Worm (Caenorhabditis elegans) whole organism, early embryonic: ENCODE results near the gene alh-2.

Experiments
- B0310.2 ChIP-seq: sonication (generic microtip); optimal IDR thresholded peaks from 2 replicates; lab custom pipeline; 2016; ENCODE audit warnings: mild to moderate bottlenecking, missing genetic modification characterization, missing compliant biosample characterization
- F13C5.2 ChIP-seq: sonication (generic microtip); optimal IDR thresholded peaks from 2 replicates; lab custom pipeline; 2017; ENCODE audit warnings: mild to moderate bottlenecking, missing genetic modification characterization, inconsistent platforms, missing compliant biosample characterization
- aly-1 ChIP-seq: sonication (generic microtip); optimal IDR thresholded peaks from 2 replicates; lab custom pipeline; 2016; ENCODE audit warnings: missing genetic modification characterization, missing compliant biosample characterization
- ama-1 ChIP-seq: fragments of 150-350 bp; optimal IDR thresholded peaks from 2 replicates; lab custom pipeline; 2014
- ceh-13 ChIP-seq: fragments of 200-800 bp; sonication (Bioruptor generic); optimal IDR thresholded peaks from 2 replicates; lab custom pipeline; 2018; ENCODE audit warnings: mild to moderate bottlenecking, missing genetic modification characterization, missing compliant biosample characterization
- ceh-36 ChIP-seq: sonication (generic microtip); optimal IDR thresholded peaks from 2 replicates; lab custom pipeline; 2016; ENCODE audit warnings: missing genetic modification characterization, inconsistent platforms, missing compliant biosample characterization
- ets-7 ChIP-seq: sonication (generic microtip); optimal IDR thresholded peaks from 2 replicates; lab custom pipeline; 2016; ENCODE audit warnings: missing genotype, missing genetic modification characterization, missing compliant biosample characterization
- flt-1 ChIP-seq: fragments of 200-800 bp; sonication (Bioruptor generic); IDR thresholded peaks from 2 replicates; pipeline ENCODE4 v1.3.6; 2022; ENCODE audit warnings: missing genetic modification characterization, missing compliant biosample characterization
- hmbx-1 ChIP-seq: sonication (generic microtip); optimal IDR thresholded peaks from 2 replicates; lab custom pipeline; 2016; ENCODE audit warnings: mild to moderate bottlenecking, missing genetic modification characterization, missing compliant biosample characterization
- hmg-4 ChIP-seq: fragments of 200-800 bp; sonication (Bioruptor generic); optimal IDR thresholded peaks from 2 replicates; lab custom pipeline; 2018; ENCODE audit warnings: mild to moderate bottlenecking, missing genetic modification characterization, missing compliant biosample characterization
- hnd-1 ChIP-seq: sonication (generic microtip); optimal IDR thresholded peaks from 2 replicates; lab custom pipeline; 2016; ENCODE audit warnings: missing genetic modification characterization, missing compliant biosample characterization
- pes-1 ChIP-seq: fragments of 200-800 bp; sonication (Bioruptor generic); IDR thresholded peaks from 2 replicates; pipeline ENCODE4 v1.3.6; 2022; ENCODE audit warnings: missing genetic modification reagents, missing genetic modification characterization, missing compliant biosample characterization
- scrt-1 ChIP-seq: fragments of 200-800 bp; sonication (Bioruptor generic); IDR thresholded peaks from 2 replicates; pipeline ENCODE4 v1.3.6; 2022; ENCODE audit warnings: missing genetic modification characterization, missing compliant biosample characterization
- sea-1 ChIP-seq: fragments of 200-800 bp; sonication (Bioruptor generic); conservative IDR thresholded peaks from 2 replicates; pipeline ENCODE4 v1.3.6; 2022; ENCODE audit warnings: missing genetic modification characterization, missing compliant biosample characterization
- tbx-11 ChIP-seq: fragments of 200-800 bp; sonication (Bioruptor generic); IDR thresholded peaks from 2 replicates; pipeline ENCODE4 v1.3.6; 2022; ENCODE audit warnings: missing genetic modification characterization, missing compliant biosample characterization
- tbx-37 ChIP-seq: fragments of 200-800 bp; sonication (Bioruptor generic); conservative IDR thresholded peaks from 2 replicates; pipeline ENCODE4 v1.3.6; 2022; ENCODE audit warnings: missing genetic modification reagents, missing genetic modification characterization, missing compliant biosample characterization
- tra-4 ChIP-seq: sonication (generic microtip); optimal IDR thresholded peaks from 2 replicates; lab custom pipeline; 2017; ENCODE audit warnings: missing genetic modification characterization, missing compliant biosample characterization

Gene alh-2

ce11 chrV:1648000-1648399 lies 4.0 kb downstream of the alh-2 start, which contains the start of gene irld-45:
Gene irld-45, plus strand, starts transcription at chrV:1648300.
- TF ChIP-seq aly-1 (tag; lab: Kevin White, UChicago) (no peak), tbx-11 (no peak), ceh-36 (tag; lab: Kevin White, UChicago) (no peak), scrt-1 (GFP tag; lab: Robert Waterston, UW) (no peak), pes-1 (no peak), ets-7 (tag; lab: Kevin White, UChicago) (no peak), B0310.2 (tag; lab: Kevin White, UChicago) (no peak)

- TF ChIP-seq B0310.2 (tag; lab: Kevin White, UChicago), result no peak
- TF ChIP-seq tra-4 (tag; lab: Kevin White, UChicago), result no peak
- no peak for TF ChIP-seq ceh-13 (GFP tag; lab: Kevin White, UChicago)
- no peak for TF ChIP-seq pes-1
- TF ChIP-seq hmg-4, result no peak
- no peak for TF ChIP-seq hmbx-1 (tag; lab: Kevin White, UChicago)
- TF ChIP-seq F13C5.2 (tag; lab: Kevin White, UChicago), result no peak
- TF ChIP-seq aly-1 (tag; lab: Kevin White, UChicago), result no peak
- TF ChIP-seq ama-1 (lab: Kevin White, UChicago), result no peak
- no peak for TF ChIP-seq scrt-1 (GFP tag; lab: Robert Waterston, UW)
- TF ChIP-seq tbx-11, result no peak
- no peak for TF ChIP-seq hnd-1
- TF ChIP-seq tbx-37 (GFP tag; lab: Robert Waterston, UW), result no peak
- no peak for TF ChIP-seq sea-1 (GFP tag; lab: Robert Waterston, UW)
- no peak for TF ChIP-seq flt-1 (GFP tag; lab: Robert Waterston, UW)
- TF ChIP-seq ceh-36 (tag; lab: Kevin White, UChicago), result no peak
- no peak for TF ChIP-seq ets-7 (tag; lab: Kevin White, UChicago)
Measured at ce11 chrV:1651045-1651444, 7.1 kb downstream of the alh-2 start, which contains the start of gene irld-44. Gene irld-44, plus strand, starts transcription at chrV:1651345.

DNA sequence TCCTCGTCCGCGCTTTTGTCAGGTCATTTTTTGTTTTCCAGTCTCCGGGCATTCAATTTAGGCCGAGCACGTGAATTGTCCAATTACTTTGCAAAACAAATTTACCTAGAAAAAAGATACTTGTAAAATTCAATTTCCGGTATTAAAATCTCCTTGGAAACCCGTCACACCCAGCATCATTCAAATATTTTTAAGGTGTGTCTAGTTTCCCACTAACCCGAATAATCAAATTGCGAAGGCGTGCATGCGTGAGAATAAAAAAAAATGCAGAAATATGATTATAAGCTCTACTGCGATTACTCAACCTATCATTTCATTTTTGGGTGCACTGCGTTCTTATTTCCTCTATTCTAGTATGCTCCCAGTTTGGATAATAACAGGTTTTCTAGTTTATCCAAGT lies 10.9 kb downstream of the alh-2 start, which contains the start of gene irld-11:
TSS of gene irld-11 (plus strand) at position 301 of the 400 bp plus-strand sequence.
- TF ChIP-seq F13C5.2 (tag; lab: Kevin White, UChicago), result no peak
- no peak for TF ChIP-seq tbx-11
- no peak for TF ChIP-seq ceh-36 (tag; lab: Kevin White, UChicago)
- TF ChIP-seq tra-4 (tag; lab: Kevin White, UChicago), result no peak
- TF ChIP-seq scrt-1 (GFP tag; lab: Robert Waterston, UW), result no peak
- no peak for TF ChIP-seq flt-1 (GFP tag; lab: Robert Waterston, UW)
- TF ChIP-seq B0310.2 (tag; lab: Kevin White, UChicago), result no peak
- TF ChIP-seq hmbx-1 (tag; lab: Kevin White, UChicago), result no peak
- no peak for TF ChIP-seq hnd-1

- TF ChIP-seq tra-4 (tag; lab: Kevin White, UChicago), result no peak
- TF ChIP-seq aly-1 (tag; lab: Kevin White, UChicago), result no peak
Measured at ce11 chrV:1662270-1662669, 18.3 kb downstream of the alh-2 start, which contains the start of gene irld-40. Gene irld-40, plus strand, starts transcription at chrV:1662570.

DNA sequence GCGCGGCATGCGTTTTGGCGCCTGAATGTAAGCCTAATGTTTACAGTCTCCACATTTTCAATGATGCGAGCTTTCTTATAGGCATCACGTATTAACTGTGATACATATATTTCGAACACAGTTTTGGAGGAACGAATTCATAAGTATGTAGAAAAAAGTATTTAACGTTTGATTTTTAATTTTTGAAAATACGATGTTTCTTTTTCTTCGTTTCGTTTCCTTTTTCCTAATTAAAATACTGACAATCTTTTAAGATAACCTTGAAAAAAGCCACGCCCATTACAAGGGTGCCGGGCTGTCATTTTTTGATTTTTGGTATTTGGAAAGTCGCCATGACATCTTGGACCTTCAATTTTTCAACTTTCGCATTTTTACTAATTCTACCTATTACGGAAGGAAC lies 21.0 kb downstream of the alh-2 start, which contains the start of gene K04F1.9:
TSS of gene K04F1.9 (plus strand) at position 301 of the 400 bp plus-strand sequence.
- TF ChIP-seq B0310.2 (tag; lab: Kevin White, UChicago) (no peak), ceh-36 (tag; lab: Kevin White, UChicago) (no peak), tbx-11 (no peak), scrt-1 (GFP tag; lab: Robert Waterston, UW) (no peak), hnd-1 (no peak), hmbx-1 (tag; lab: Kevin White, UChicago) (no peak), hmg-4 (no peak), flt-1 (GFP tag; lab: Robert Waterston, UW) (no peak), tra-4 (tag; lab: Kevin White, UChicago) (no peak), sea-1 (GFP tag; lab: Robert Waterston, UW) (no peak), F13C5.2 (tag; lab: Kevin White, UChicago) (no peak), pes-1 (no peak), ets-7 (tag; lab: Kevin White, UChicago) (no peak)

ce11 chrV:1666904-1667303 lies 22.9 kb downstream of the alh-2 start, which contains the start of gene K04F1.8:
Gene K04F1.8, plus strand, starts transcription at chrV:1667204.
- no peak for TF ChIP-seq hmbx-1 (tag; lab: Kevin White, UChicago)
- no peak for TF ChIP-seq tbx-11

- TF ChIP-seq tbx-37 (GFP tag; lab: Robert Waterston, UW) (no peak), F13C5.2 (tag; lab: Kevin White, UChicago) (no peak), B0310.2 (tag; lab: Kevin White, UChicago) (no peak), scrt-1 (GFP tag; lab: Robert Waterston, UW) (no peak), ets-7 (tag; lab: Kevin White, UChicago) (no peak), tbx-11 (no peak), sea-1 (GFP tag; lab: Robert Waterston, UW) (no peak), hmg-4 (no peak)
Measured at ce11 chrV:1668216-1668615, 24.2 kb downstream of the alh-2 start, which contains the start of gene irld-42. Gene irld-42, plus strand, starts transcription at chrV:1668516.

ce11 chrV:1678228-1678627 lies 34.3 kb downstream of the alh-2 start, which contains the start of gene srw-98:
Gene srw-98, minus strand, starts transcription at chrV:1678328.
- TF ChIP-seq F13C5.2 (tag; lab: Kevin White, UChicago) (no peak), aly-1 (tag; lab: Kevin White, UChicago) (no peak), pes-1 (no peak), B0310.2 (tag; lab: Kevin White, UChicago) (no peak), hmg-4 (no peak), hnd-1 (no peak), ets-7 (tag; lab: Kevin White, UChicago) (no peak), ama-1 (lab: Kevin White, UChicago) (no peak), ceh-13 (GFP tag; lab: Kevin White, UChicago) (no peak), sea-1 (GFP tag; lab: Robert Waterston, UW) (no peak), tbx-37 (GFP tag; lab: Robert Waterston, UW) (no peak), tbx-11 (no peak), scrt-1 (GFP tag; lab: Robert Waterston, UW) (no peak), flt-1 (GFP tag; lab: Robert Waterston, UW) (no peak), ceh-36 (tag; lab: Kevin White, UChicago) (no peak), tra-4 (tag; lab: Kevin White, UChicago) (no peak), hmbx-1 (tag; lab: Kevin White, UChicago) (no peak)
